Worm (Caenorhabditis elegans) whole organism, midembryonic: Measurements from ENCODE around the gene clic-1.

Experiments used
- T22C8.4 ChIP-seq: fragments of 200-800 bp; sonication (Bioruptor generic); IDR thresholded peaks from 2 replicates; pipeline ENCODE4 v1.3.6; 2022; ENCODE audit warnings: missing genetic modification characterization, missing compliant biosample characterization
- med-1 ChIP-seq: sonication (generic microtip); optimal IDR thresholded peaks from 2 replicates; lab custom pipeline; 2017; ENCODE audit warnings: missing genetic modification characterization, mild to moderate bottlenecking, missing compliant biosample characterization, antibody characterized with exemption, missing genetic modification reagents; ENCODE audit not compliant: insufficient read depth
- ref-1 ChIP-seq: fragments of 200-800 bp; sonication (Bioruptor generic); conservative IDR thresholded peaks from 2 replicates; pipeline ENCODE4 v1.3.6; 2022; ENCODE audit warnings: missing genetic modification reagents, missing genetic modification characterization, missing compliant biosample characterization

ce11 chrV:7686189-7686588, 48.5 kb downstream of the clic-1 start, which contains the start of the genes nhr-94 and nhr-152:
- TF ChIP-seq ref-1 (GFP tag; lab: Robert Waterston, UW), result no peak
- TF ChIP-seq T22C8.4, result no peak
- no peak for TF ChIP-seq med-1
